Worm (Caenorhabditis elegans) whole organism, mixed stage, embryonic: ENCODE results near the gene F36G9.15.

Source experiments
- M03D4.4 ChIP-seq: sonication (generic microtip); optimal IDR thresholded peaks from 2 replicates; lab custom pipeline; 2017; ENCODE audit warnings: mild to moderate bottlenecking, missing genetic modification characterization, missing compliant biosample characterization
- blmp-1 ChIP-seq: fragments of 150-350 bp; optimal IDR thresholded peaks from 2 replicates; lab custom pipeline; 2014; ENCODE audit warnings: missing biosample characterization, missing genetic modification characterization
- ceh-39 ChIP-seq: fragments of 150-350 bp; optimal IDR thresholded peaks from 2 replicates; lab custom pipeline; 2014; ENCODE audit warnings: missing biosample characterization, missing genetic modification characterization
- ceh-83 ChIP-seq: fragments of 200-800 bp; sonication (Bioruptor generic); optimal IDR thresholded peaks from 2 replicates; lab custom pipeline; 2018; ENCODE audit warnings: mild to moderate bottlenecking, missing genetic modification characterization, missing compliant biosample characterization
- ces-1 ChIP-seq: fragments of 150-350 bp; optimal IDR thresholded peaks from 2 replicates; lab custom pipeline; 2014; ENCODE audit warnings: missing biosample characterization, missing genetic modification reagents, missing genetic modification characterization
- cnd-1 ChIP-seq: fragments of 200-800 bp; sonication (Bioruptor generic); optimal IDR thresholded peaks from 2 replicates; lab custom pipeline; 2018; ENCODE audit warnings: mild to moderate bottlenecking, missing genetic modification characterization, missing compliant biosample characterization
- drap-1 ChIP-seq: fragments of 200-800 bp; sonication (Bioruptor generic); optimal IDR thresholded peaks from 3 replicates; lab custom pipeline; 2018; ENCODE audit warnings: mild to moderate bottlenecking, missing genetic modification characterization, missing compliant biosample characterization
- elt-1 ChIP-seq: sonication (generic microtip); optimal IDR thresholded peaks from 2 replicates; lab custom pipeline; 2017; ENCODE audit warnings: missing genetic modification characterization, mild to moderate bottlenecking, missing compliant biosample characterization, antibody characterized with exemption, moderate library complexity, borderline replicate concordance; ENCODE audit not compliant: insufficient read depth
- elt-3 ChIP-seq: fragments of 150-350 bp; optimal IDR thresholded peaks from 2 replicates; lab custom pipeline; 2014; ENCODE audit warnings: missing biosample characterization, missing genetic modification characterization
- ham-2 ChIP-seq: fragments of 200-800 bp; sonication (Bioruptor generic); optimal IDR thresholded peaks from 2 replicates; lab custom pipeline; 2018; ENCODE audit warnings: mild to moderate bottlenecking, missing genetic modification characterization, missing compliant biosample characterization
- hlh-1 ChIP-seq: fragments of 150-350 bp; optimal IDR thresholded peaks from 2 replicates; lab custom pipeline; 2014; ENCODE audit warnings: missing biosample characterization, missing genetic modification reagents, missing genetic modification characterization
- lin-13 ChIP-seq: fragments of 150-350 bp; optimal IDR thresholded peaks from 2 replicates; lab custom pipeline; 2014; ENCODE audit warnings: missing biosample characterization, missing genetic modification characterization
- lin-32 ChIP-seq: fragments of 200-800 bp; sonication (Bioruptor generic); optimal IDR thresholded peaks from 2 replicates; lab custom pipeline; 2018; ENCODE audit warnings: mild to moderate bottlenecking, missing genetic modification characterization, missing compliant biosample characterization
- mab-5 ChIP-seq: fragments of 150-350 bp; optimal IDR thresholded peaks from 2 replicates; lab custom pipeline; 2014; ENCODE audit warnings: missing biosample characterization, missing genetic modification characterization
- mep-1 ChIP-seq: fragments of 150-350 bp; optimal IDR thresholded peaks from 2 replicates; lab custom pipeline; 2017; ENCODE audit warnings: missing biosample characterization, missing genetic modification reagents, missing genetic modification characterization, inconsistent platforms
- mls-2 ChIP-seq: sonication (generic microtip); optimal IDR thresholded peaks from 2 replicates; lab custom pipeline; 2016; ENCODE audit warnings: mild to moderate bottlenecking, missing genetic modification characterization, moderate library complexity, missing compliant biosample characterization
- nhr-12 ChIP-seq: fragments of 150-350 bp; optimal IDR thresholded peaks from 2 replicates; lab custom pipeline; 2014; ENCODE audit warnings: missing biosample characterization, missing genetic modification characterization
- nhr-237 ChIP-seq: fragments of 150-350 bp; optimal IDR thresholded peaks from 2 replicates; lab custom pipeline; 2014; ENCODE audit warnings: missing biosample characterization, missing genetic modification characterization
- nhr-76 ChIP-seq: sonication (generic microtip); optimal IDR thresholded peaks from 2 replicates; lab custom pipeline; 2017; ENCODE audit warnings: missing biosample characterization, missing genetic modification characterization
- pha-4 ChIP-seq: fragments of 150-350 bp; optimal IDR thresholded peaks from 2 replicates; lab custom pipeline; 2018; ENCODE audit warnings: missing biosample characterization, missing genetic modification reagents, missing genetic modification characterization
- sem-2 ChIP-seq: fragments of 200-800 bp; sonication (Bioruptor generic); optimal IDR thresholded peaks from 2 replicates; lab custom pipeline; 2018; ENCODE audit warnings: mild to moderate bottlenecking, missing genetic modification characterization, missing compliant biosample characterization
- snpc-4 ChIP-seq: fragments of 150-350 bp; optimal IDR thresholded peaks from 2 replicates; lab custom pipeline; 2014; ENCODE audit warnings: missing biosample characterization, missing genetic modification characterization
- sptf-1 ChIP-seq: sonication (generic microtip); optimal IDR thresholded peaks from 2 replicates; lab custom pipeline; 2017; ENCODE audit warnings: mild to moderate bottlenecking, missing genetic modification characterization, moderate library complexity, missing compliant biosample characterization
- tbx-8 ChIP-seq: fragments of 200-800 bp; sonication (Bioruptor generic); optimal IDR thresholded peaks from 2 replicates; lab custom pipeline; 2018; ENCODE audit warnings: mild to moderate bottlenecking, missing genetic modification characterization, moderate library complexity, missing compliant biosample characterization
- unc-120 ChIP-seq: sonication (generic microtip); optimal IDR thresholded peaks from 2 replicates; lab custom pipeline; 2017; ENCODE audit warnings: missing genetic modification characterization, missing compliant biosample characterization; ENCODE audit not compliant: poor library complexity, severe bottlenecking
- unc-39 ChIP-seq: fragments of 150-350 bp; optimal IDR thresholded peaks from 2 replicates; lab custom pipeline; 2014; ENCODE audit warnings: missing biosample characterization, missing genetic modification characterization
- unc-62 ChIP-seq: fragments of 150-350 bp; optimal IDR thresholded peaks from 2 replicates; lab custom pipeline; 2014; ENCODE audit warnings: missing biosample characterization, missing genetic modification reagents, missing genetic modification characterization
- zip-8 ChIP-seq: fragments of 150-350 bp; optimal IDR thresholded peaks from 2 replicates; lab custom pipeline; 2014; ENCODE audit warnings: missing biosample characterization, missing genetic modification characterization
- ztf-11 ChIP-seq: fragments of 150-350 bp; optimal IDR thresholded peaks from 2 replicates; lab custom pipeline; 2014; ENCODE audit warnings: missing biosample characterization, missing genetic modification characterization

Gene F36G9.15

DNA sequence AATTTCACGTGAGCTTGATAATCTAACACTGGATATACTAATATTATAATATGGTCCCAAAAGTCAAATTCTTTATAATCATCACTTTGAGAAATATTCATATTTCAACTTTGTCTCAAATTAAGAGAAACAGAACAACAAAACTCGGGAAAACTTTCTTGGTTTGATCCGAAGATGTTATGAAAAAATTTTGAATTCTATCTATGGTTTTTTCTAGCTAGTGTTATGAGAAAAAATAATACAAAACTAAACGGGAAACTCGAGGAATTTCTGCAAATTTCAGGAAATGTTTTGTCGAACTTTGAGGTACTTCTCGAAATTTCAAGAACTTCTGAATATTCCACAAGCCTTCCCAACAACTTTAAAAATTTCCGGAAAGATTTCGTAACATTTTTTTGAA is 37.1 kb downstream of the F36G9.15 start, which contains the start of gene srw-59:
srw-59 (minus strand) TSS at position 101 of the 400 bp plus-strand sequence.
- TF ChIP-seq elt-1 (tag; lab: Kevin White, UChicago): no peak
- no peak for TF ChIP-seq sem-2 (GFP tag; lab: Kevin White, UChicago)
- TF ChIP-seq unc-62: no peak
- no peak for TF ChIP-seq mls-2 (tag; lab: Kevin White, UChicago)
- TF ChIP-seq mab-5: no peak
- TF ChIP-seq zip-8: no peak
- no peak for TF ChIP-seq ham-2
- TF ChIP-seq nhr-76 (tag; lab: Kevin White, UChicago): no peak
- no peak for TF ChIP-seq unc-120 (tag; lab: Kevin White, UChicago)
- TF ChIP-seq lin-32 (GFP tag; lab: Kevin White, UChicago): no peak
- TF ChIP-seq drap-1 (GFP tag; lab: Kevin White, UChicago): no peak
- no peak for TF ChIP-seq elt-3 (tag; lab: Kevin White, UChicago)
- no peak for TF ChIP-seq lin-13
- TF ChIP-seq nhr-237 (tag; lab: Kevin White, UChicago): no peak
- TF ChIP-seq ztf-11: no peak
- TF ChIP-seq blmp-1 (tag; lab: Kevin White, UChicago): no peak
- no peak for TF ChIP-seq ces-1 (GFP tag; lab: Kevin White, UChicago)
- no peak for TF ChIP-seq ceh-83 (GFP tag; lab: Kevin White, UChicago)
- TF ChIP-seq, all 35 proteins: peak for 0

DNA sequence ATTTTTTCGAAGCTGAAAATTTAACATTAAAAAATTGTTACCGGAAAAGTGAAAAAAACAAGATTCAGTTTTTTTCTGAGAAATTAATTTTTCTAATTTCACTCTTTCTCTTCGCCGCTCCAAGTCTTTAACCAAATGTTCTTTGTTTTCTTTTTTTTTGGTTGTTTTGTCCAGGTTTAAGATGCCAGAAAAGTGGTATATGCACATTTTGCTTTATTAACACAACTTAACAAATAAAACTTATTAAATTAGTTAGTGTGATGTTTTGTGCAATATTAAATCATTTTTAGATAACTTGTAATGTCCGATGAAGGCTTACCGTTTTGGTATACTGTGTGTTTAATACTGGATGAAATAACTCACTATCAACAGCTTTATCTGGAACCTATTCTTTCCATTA is 44.8 kb downstream of the F36G9.15 start, which contains the start of gene srw-53:
srw-53 (plus strand) TSS at position 301 of the 400 bp plus-strand sequence.
- TF ChIP-seq ces-1 (GFP tag; lab: Kevin White, UChicago) (no peak), elt-3 (tag; lab: Kevin White, UChicago) (no peak), cnd-1 (tag; lab: Kevin White, UChicago) (no peak), mls-2 (tag; lab: Kevin White, UChicago) (no peak), unc-62 (no peak), sptf-1 (tag; lab: Kevin White, UChicago) (no peak), sem-2 (GFP tag; lab: Kevin White, UChicago) (no peak), snpc-4 (tag; lab: Kevin White, UChicago) (no peak), mep-1 (no peak), drap-1 (GFP tag; lab: Kevin White, UChicago) (no peak)

ce11 chrV:15940254-15940653 is 47.7 kb downstream of the F36G9.15 start, which contains the start of gene srw-55:
TSS of gene srw-55 (minus strand) at chrV:15940354.
- no peak for TF ChIP-seq unc-120 (tag; lab: Kevin White, UChicago)
- TF ChIP-seq nhr-237 (tag; lab: Kevin White, UChicago): no peak
- TF ChIP-seq pha-4 (tag; lab: Kevin White, UChicago): no peak
- no peak for TF ChIP-seq unc-39 (tag; lab: Kevin White, UChicago)
- no peak for TF ChIP-seq unc-62
- no peak for TF ChIP-seq nhr-76 (tag; lab: Kevin White, UChicago)
- TF ChIP-seq hlh-1 (tag; lab: Kevin White, UChicago): no peak
- no peak for TF ChIP-seq M03D4.4 (tag; lab: Kevin White, UChicago)
- TF ChIP-seq ceh-39 (tag; lab: Kevin White, UChicago): no peak
- TF ChIP-seq tbx-8 (GFP tag; lab: Kevin White, UChicago): no peak
- TF ChIP-seq lin-13: no peak
- TF ChIP-seq nhr-12: no peak
- TF ChIP-seq drap-1 (GFP tag; lab: Kevin White, UChicago): no peak
- TF ChIP-seq cnd-1 (tag; lab: Kevin White, UChicago): no peak
- TF ChIP-seq, all 35 proteins: peak for 0
